Worm (Caenorhabditis elegans) whole organism, late embryonic: ENCODE data around the gene C55B6.7.

Source experiments
- C08G9.2 ChIP-seq: sonication (generic microtip); optimal IDR thresholded peaks from 2 replicates; lab custom pipeline; 2016; ENCODE audit warnings: mild to moderate bottlenecking, missing genetic modification characterization, moderate library complexity, missing compliant biosample characterization
- F13H6.1 ChIP-seq: sonication (generic microtip); optimal IDR thresholded peaks from 2 replicates; lab custom pipeline; 2016; ENCODE audit warnings: missing genetic modification characterization, missing compliant biosample characterization
- K09A11.1 ChIP-seq: sonication (generic microtip); optimal IDR thresholded peaks from 2 replicates; lab custom pipeline; 2017; ENCODE audit warnings: antibody characterized with exemption, mild to moderate bottlenecking, missing genetic modification characterization, missing compliant biosample characterization; ENCODE audit not compliant: insufficient read depth
- Y22D7AL.16 ChIP-seq: sonication (generic microtip); optimal IDR thresholded peaks from 2 replicates; lab custom pipeline; 2016; ENCODE audit warnings: missing genetic modification characterization, missing compliant biosample characterization
- ahr-1 ChIP-seq: sonication (generic microtip); optimal IDR thresholded peaks from 2 replicates; lab custom pipeline; 2016; ENCODE audit warnings: missing genetic modification characterization, missing compliant biosample characterization
- ceh-18 ChIP-seq: sonication (generic microtip); optimal IDR thresholded peaks from 2 replicates; lab custom pipeline; 2016; ENCODE audit warnings: missing genetic modification characterization, missing compliant biosample characterization
- ceh-19 ChIP-seq: fragments of 200-800 bp; sonication (Bioruptor generic); optimal IDR thresholded peaks from 2 replicates; lab custom pipeline; 2018; ENCODE audit warnings: mild to moderate bottlenecking, missing genetic modification characterization, missing compliant biosample characterization
- ceh-2 ChIP-seq: sonication (generic microtip); optimal IDR thresholded peaks from 2 replicates; lab custom pipeline; 2016; ENCODE audit warnings: missing genotype, missing genetic modification characterization, missing compliant biosample characterization
- ceh-22 ChIP-seq: sonication (generic microtip); optimal IDR thresholded peaks from 2 replicates; lab custom pipeline; 2017; ENCODE audit warnings: missing biosample characterization, missing genetic modification characterization
- ceh-30 ChIP-seq: fragments of 150-350 bp; optimal IDR thresholded peaks from 2 replicates; lab custom pipeline; 2014; ENCODE audit warnings: missing biosample characterization, missing genetic modification characterization
- ceh-31 ChIP-seq: sonication (generic microtip); optimal IDR thresholded peaks from 2 replicates; lab custom pipeline; 2016; ENCODE audit warnings: missing genetic modification characterization, missing compliant biosample characterization
- ceh-34 ChIP-seq: sonication (generic microtip); optimal IDR thresholded peaks from 2 replicates; lab custom pipeline; 2016; ENCODE audit warnings: mild to moderate bottlenecking, missing genetic modification characterization, missing compliant biosample characterization
- ceh-45 ChIP-seq: fragments of 200-800 bp; sonication (Bioruptor generic); IDR thresholded peaks from 2 replicates; pipeline ENCODE4 v1.3.6; 2022; ENCODE audit warnings: missing genetic modification reagents, missing genetic modification characterization, missing compliant biosample characterization
- dmd-4 ChIP-seq: sonication (generic microtip); optimal IDR thresholded peaks from 2 replicates; lab custom pipeline; 2016; ENCODE audit warnings: borderline replicate concordance, missing genetic modification characterization, missing compliant biosample characterization
- dve-1 ChIP-seq: sonication (generic microtip); optimal IDR thresholded peaks from 2 replicates; lab custom pipeline; 2017; ENCODE audit warnings: antibody characterized with exemption, mild to moderate bottlenecking, missing genetic modification characterization, missing compliant biosample characterization
- elt-2 ChIP-seq: sonication (generic microtip); optimal IDR thresholded peaks from 2 replicates; lab custom pipeline; 2016; ENCODE audit warnings: missing genetic modification reagents, missing genetic modification characterization, missing compliant biosample characterization
- eyg-1 ChIP-seq: sonication (generic microtip); optimal IDR thresholded peaks from 2 replicates; lab custom pipeline; 2016; ENCODE audit warnings: missing genotype, missing genetic modification characterization, missing compliant biosample characterization
- fkh-10 ChIP-seq: fragments of 150-350 bp; optimal IDR thresholded peaks from 2 replicates; lab custom pipeline; 2014; ENCODE audit warnings: missing biosample characterization, missing genetic modification reagents, missing genetic modification characterization
- hlh-30 ChIP-seq: sonication (generic microtip); optimal IDR thresholded peaks from 2 replicates; lab custom pipeline; 2017; ENCODE audit warnings: antibody characterized with exemption, missing genetic modification characterization, missing compliant biosample characterization; ENCODE audit not compliant: insufficient read depth
- hlh-6 ChIP-seq: sonication (generic microtip); optimal IDR thresholded peaks from 2 replicates; lab custom pipeline; 2016; ENCODE audit warnings: missing genotype, missing genetic modification characterization, missing compliant biosample characterization
- lim-6 ChIP-seq: sonication (generic microtip); optimal IDR thresholded peaks from 2 replicates; lab custom pipeline; 2016; ENCODE audit warnings: missing genetic modification characterization, missing compliant biosample characterization
- lin-11 ChIP-seq: fragments of 200-800 bp; sonication (Bioruptor generic); optimal IDR thresholded peaks from 2 replicates; lab custom pipeline; 2018; ENCODE audit warnings: mild to moderate bottlenecking, missing genetic modification characterization, missing compliant biosample characterization
- nfya-1 ChIP-seq: sonication (generic microtip); optimal IDR thresholded peaks from 2 replicates; lab custom pipeline; 2017; ENCODE audit warnings: missing genetic modification characterization, mild to moderate bottlenecking, missing compliant biosample characterization, antibody characterized with exemption, moderate library complexity
- nhr-232 ChIP-seq: sonication (generic microtip); optimal IDR thresholded peaks from 2 replicates; lab custom pipeline; 2016; ENCODE audit warnings: missing genetic modification characterization, missing compliant biosample characterization
- npax-4 ChIP-seq: sonication (generic microtip); optimal IDR thresholded peaks from 2 replicates; lab custom pipeline; 2016; ENCODE audit warnings: missing genetic modification characterization, missing compliant biosample characterization
- pag-3 ChIP-seq: sonication (generic microtip); optimal IDR thresholded peaks from 2 replicates; lab custom pipeline; 2016; ENCODE audit warnings: missing compliant biosample characterization, missing genetic modification characterization, borderline replicate concordance
- pha-4 ChIP-seq: fragments of 150-350 bp; optimal IDR thresholded peaks from 2 replicates; lab custom pipeline; 2018; ENCODE audit warnings: missing biosample characterization, missing genetic modification reagents, missing genetic modification characterization
- rnt-1 ChIP-seq: sonication (generic microtip); optimal IDR thresholded peaks from 2 replicates; lab custom pipeline; 2016; ENCODE audit warnings: missing genetic modification characterization, missing compliant biosample characterization
- sox-2 ChIP-seq: fragments of 200-800 bp; sonication (Bioruptor generic); IDR thresholded peaks from 2 replicates; pipeline ENCODE4 v1.3.6; 2022; ENCODE audit warnings: missing genetic modification reagents, missing genetic modification characterization, missing compliant biosample characterization
- tbx-7 ChIP-seq: sonication (generic microtip); optimal IDR thresholded peaks from 2 replicates; lab custom pipeline; 2016; ENCODE audit warnings: missing genotype, missing genetic modification characterization, missing compliant biosample characterization
- ttx-3 ChIP-seq: sonication (generic microtip); optimal IDR thresholded peaks from 2 replicates; lab custom pipeline; 2016; ENCODE audit warnings: missing genetic modification reagents, missing genetic modification characterization, missing compliant biosample characterization
- unc-3 ChIP-seq, 2 experiments: fragments of 200-800 bp in 1 of 2; sonication (Bioruptor generic) in 1 of 2; sonication (generic microtip) in 1 of 2; conservative IDR thresholded peaks in 1 of 2; optimal IDR thresholded peaks in 1 of 2; 2 replicates each; pipeline versions ENCODE4 v1.3.6 to Lab custom; 2016 to 2022; ENCODE audit warnings: missing compliant biosample characterization in 2 of 2, missing genetic modification characterization in 2 of 2, missing genetic modification reagents in 1 of 2
- unc-55 ChIP-seq: sonication (generic microtip); optimal IDR thresholded peaks from 2 replicates; lab custom pipeline; 2017; ENCODE audit warnings: missing biosample characterization, missing genetic modification reagents, missing genetic modification characterization
- unc-86 ChIP-seq: sonication (generic microtip); optimal IDR thresholded peaks from 2 replicates; lab custom pipeline; 2016; ENCODE audit warnings: missing genetic modification characterization, missing compliant biosample characterization
- zip-5 ChIP-seq: sonication (generic microtip); optimal IDR thresholded peaks from 2 replicates; lab custom pipeline; 2016; ENCODE audit warnings: missing genetic modification characterization, missing compliant biosample characterization
- ztf-16 ChIP-seq: sonication (generic microtip); optimal IDR thresholded peaks from 2 replicates; lab custom pipeline; 2017; ENCODE audit warnings: missing genetic modification characterization, missing compliant biosample characterization

C55B6.7 gene

ce11 chrX:7234723-7235203, 43.0 kb upstream of the C55B6.7 start (continued):
- no peak for TF ChIP-seq ahr-1 (tag; lab: Kevin White, UChicago)
- TF ChIP-seq pha-4 (tag; lab: Kevin White, UChicago): no peak
- no peak for TF ChIP-seq dve-1 (tag; lab: Kevin White, UChicago)
- TF ChIP-seq lim-6 (tag; lab: Kevin White, UChicago): no peak
- no peak for TF ChIP-seq ceh-45 (GFP tag; lab: Robert Waterston, UW)
- TF ChIP-seq nfya-1 (tag; lab: Kevin White, UChicago): peak; percentile 14
- peak; percentile 61 for TF ChIP-seq hlh-6 (tag; lab: Kevin White, UChicago)
- no peak for TF ChIP-seq zip-5 (tag; lab: Kevin White, UChicago)
- TF ChIP-seq rnt-1 (tag; lab: Kevin White, UChicago): no peak
- TF ChIP-seq ceh-31 (tag; lab: Kevin White, UChicago): peak; percentile 57
- TF ChIP-seq K09A11.1: no peak
- TF ChIP-seq ttx-3 (tag; lab: Kevin White, UChicago): no peak
- TF ChIP-seq sox-2 (GFP tag; lab: Robert Waterston, UW): no peak
- TF ChIP-seq dmd-4 (tag; lab: Kevin White, UChicago): peak; percentile 30
- peak; percentile 50 for TF ChIP-seq F13H6.1 (tag; lab: Kevin White, UChicago)
- TF ChIP-seq unc-86 (tag; lab: Kevin White, UChicago): no peak
- no peak for TF ChIP-seq eyg-1 (tag; lab: Kevin White, UChicago)
- TF ChIP-seq pag-3 (tag; lab: Kevin White, UChicago): no peak
- TF ChIP-seq unc-55 (GFP tag; lab: Kevin White, UChicago): no peak
- TF ChIP-seq tbx-7 (tag; lab: Kevin White, UChicago): no peak
- TF ChIP-seq npax-4: no peak
- no peak for TF ChIP-seq lin-11 (tag; lab: Kevin White, UChicago)
- TF ChIP-seq ceh-18 (tag; lab: Kevin White, UChicago): peak; percentile 93
- no peak for TF ChIP-seq nhr-232 (tag; lab: Kevin White, UChicago)
- no peak for TF ChIP-seq ceh-2 (tag; lab: Kevin White, UChicago)
- no peak for TF ChIP-seq ceh-22 (tag; lab: Kevin White, UChicago)
- no peak for TF ChIP-seq hlh-30 (tag; lab: Kevin White, UChicago)
- no peak for TF ChIP-seq C08G9.2 (tag; lab: Kevin White, UChicago)
- no peak for TF ChIP-seq unc-3 (GFP tag; conservative IDR thresholded peaks at IDR 0.05; lab: Robert Waterston, UW)
- TF ChIP-seq unc-3 (tag; optimal IDR thresholded peaks at IDR 0.05; lab: Kevin White, UChicago): no peak
- no peak for TF ChIP-seq ztf-16
- TF ChIP-seq ceh-30 (tag; lab: Kevin White, UChicago): no peak
- TF ChIP-seq fkh-10: peak; percentile 12
- TF ChIP-seq ceh-19 (GFP tag; lab: Kevin White, UChicago): no peak

- TF ChIP-seq ceh-2 (tag; lab: Kevin White, UChicago): no peak
- TF ChIP-seq rnt-1 (tag; lab: Kevin White, UChicago): no peak
Measured at ce11 chrX:7234074-7234453, 42.3 kb upstream of the C55B6.7 start.

- TF ChIP-seq elt-2 (tag; lab: Kevin White, UChicago) (peak; percentile 38), Y22D7AL.16 (no peak), ceh-34 (tag; lab: Kevin White, UChicago) (peak; percentile 34)
Measured at ce11 chrX:7233127-7234073, 41.6 kb upstream of the C55B6.7 start.
